Fruit fly (Drosophila melanogaster) whole organism, pupa: ENCODE results near the gene Pvf2.

Experiments
- CG10348 ChIP-seq: fragments of 200-800 bp; sonication (Bioruptor generic); IDR thresholded peaks from 2 replicates; pipeline ENCODE4 v1.3.6; 2022; ENCODE audit warnings: missing biosample characterization, missing genetic modification characterization
- CG12605 ChIP-seq: fragments of 200-800 bp; sonication (Bioruptor generic); IDR thresholded peaks from 2 replicates; pipeline ENCODE4 v1.3.6; 2022; ENCODE audit warnings: missing biosample characterization, missing genetic modification characterization
- CG13204 ChIP-seq: fragments of 200-800 bp; sonication (Bioruptor generic); optimal IDR thresholded peaks from 2 replicates; lab custom pipeline; 2018; ENCODE audit warnings: missing biosample characterization, mild to moderate bottlenecking, missing genetic modification characterization, moderate library complexity
- CG14655 ChIP-seq: fragments of 200-800 bp; sonication (Bioruptor generic); optimal IDR thresholded peaks from 3 replicates; lab custom pipeline; 2017; ENCODE audit warnings: mild to moderate bottlenecking, missing biosample characterization, missing genetic modification reagents, missing genetic modification characterization
- CG15710 ChIP-seq: fragments of 200-800 bp; sonication (Bioruptor generic); optimal IDR thresholded peaks from 2 replicates; lab custom pipeline; 2018; ENCODE audit warnings: missing biosample characterization, mild to moderate bottlenecking, missing genetic modification characterization, moderate library complexity
- CG17806 ChIP-seq: fragments of 200-800 bp; sonication (Bioruptor generic); optimal IDR thresholded peaks from 2 replicates; lab custom pipeline; 2018; ENCODE audit warnings: missing biosample characterization, mild to moderate bottlenecking, missing genetic modification characterization, moderate library complexity
- CG32121 ChIP-seq: fragments of 200-800 bp; sonication (Bioruptor generic); IDR thresholded peaks from 2 replicates; pipeline ENCODE4 v1.3.6; 2022; ENCODE audit warnings: missing biosample characterization, missing genetic modification characterization
- CG34367 ChIP-seq: fragments of 200-800 bp; sonication (Bioruptor generic); optimal IDR thresholded peaks from 2 replicates; lab custom pipeline; 2018; ENCODE audit warnings: missing biosample characterization, mild to moderate bottlenecking, missing genetic modification characterization
- CG4496 ChIP-seq: fragments of 200-800 bp; sonication (Bioruptor generic); IDR thresholded peaks from 3 replicates; pipeline ENCODE4 v1.3.6; 2022; ENCODE audit warnings: missing biosample characterization, missing genetic modification characterization
- CG8159 ChIP-seq: fragments of 200-800 bp; sonication (Bioruptor generic); optimal IDR thresholded peaks from 3 replicates; lab custom pipeline; 2018; ENCODE audit warnings: missing biosample characterization, mild to moderate bottlenecking, missing genetic modification characterization, moderate library complexity
- CG8301 ChIP-seq: fragments of 200-800 bp; sonication (Bioruptor generic); optimal IDR thresholded peaks from 2 replicates; lab custom pipeline; 2018; ENCODE audit warnings: missing biosample characterization, mild to moderate bottlenecking, missing genetic modification characterization
- CG9948 ChIP-seq: fragments of 200-800 bp; sonication (Bioruptor generic); optimal IDR thresholded peaks from 2 replicates; lab custom pipeline; 2018; ENCODE audit warnings: missing biosample characterization, mild to moderate bottlenecking, missing genetic modification characterization, moderate library complexity
- D1 ChIP-seq: fragments of 200-800 bp; sonication (Bioruptor generic); optimal IDR thresholded peaks from 2 replicates; lab custom pipeline; 2018; ENCODE audit warnings: missing biosample characterization, mild to moderate bottlenecking, missing genetic modification characterization, moderate library complexity
- EcR ChIP-seq: fragments of 200-800 bp; sonication (Bioruptor generic); optimal IDR thresholded peaks from 3 replicates; lab custom pipeline; 2019; ENCODE audit warnings: missing biosample characterization, missing genetic modification characterization, mild to moderate bottlenecking, moderate library complexity, missing genetic modification reagents
- Ets98B ChIP-seq: fragments of 200-800 bp; sonication (Bioruptor generic); IDR thresholded peaks from 2 replicates; pipeline ENCODE4 v1.3.6; 2022; ENCODE audit warnings: missing biosample characterization, missing genetic modification characterization
- Pif1A ChIP-seq: fragments of 200-800 bp; sonication (Bioruptor generic); optimal IDR thresholded peaks from 3 replicates; lab custom pipeline; 2016; ENCODE audit warnings: missing biosample characterization, missing genetic modification characterization
- Pif1B ChIP-seq: fragments of 200-800 bp; sonication (Bioruptor generic); optimal IDR thresholded peaks from 3 replicates; lab custom pipeline; 2016; ENCODE audit warnings: missing biosample characterization, missing genetic modification characterization
- Snoo ChIP-seq: fragments of 200-800 bp; sonication (Bioruptor generic); optimal IDR thresholded peaks from 3 replicates; lab custom pipeline; 2017; ENCODE audit warnings: missing biosample characterization, mild to moderate bottlenecking, missing genetic modification characterization, inconsistent platforms
- fd96Ca ChIP-seq: fragments of 200-800 bp; sonication (Bioruptor generic); IDR thresholded peaks from 3 replicates; pipeline ENCODE4 v1.3.6; 2022; ENCODE audit warnings: missing biosample characterization, missing genetic modification characterization
- gl ChIP-seq: fragments of 200-800 bp; sonication (Bioruptor generic); optimal IDR thresholded peaks from 2 replicates; lab custom pipeline; 2018; ENCODE audit warnings: missing biosample characterization, mild to moderate bottlenecking, missing genetic modification characterization
- rn ChIP-seq: fragments of 200-800 bp; sonication (Bioruptor generic); IDR thresholded peaks from 2 replicates; pipeline ENCODE4 v1.3.6; 2022; ENCODE audit warnings: missing biosample characterization, missing genetic modification characterization

Pvf2 gene

DNA sequence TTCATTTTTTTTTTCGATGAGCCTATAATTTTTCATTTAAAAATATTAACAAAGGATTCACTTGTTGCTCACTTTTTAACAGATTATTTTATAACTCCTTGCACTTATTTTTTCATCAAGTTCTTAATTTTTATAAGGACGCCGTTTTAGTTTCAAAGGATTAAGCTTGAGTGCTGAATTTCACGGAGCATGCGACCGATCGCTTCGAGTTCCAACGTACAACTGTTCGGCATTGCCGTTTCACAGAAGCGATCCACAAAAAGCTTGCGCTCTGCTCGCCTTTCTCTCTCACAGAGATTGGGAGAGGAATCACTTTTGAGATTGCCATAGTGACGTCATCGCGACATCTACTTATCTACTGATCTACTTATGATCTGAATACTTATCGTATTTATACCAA is at the start of gene Pvf2:
TSS of gene Pvf2 (minus strand) at position 226 of the 400 bp plus-strand sequence.
- TF ChIP-seq CG8159 (tag; lab: Kevin White, UChicago) = no peak
- TF ChIP-seq CG8301 = no peak
- TF ChIP-seq CG13204 (GFP tag; lab: Kevin White, UChicago) = no peak
- TF ChIP-seq EcR (GFP tag; lab: Kevin White, UChicago) = peak; percentile 11
- peak; percentile 60 for TF ChIP-seq D1 (tag; lab: Kevin White, UChicago)
- peak; percentile 16 for TF ChIP-seq Pif1A (GFP tag; lab: Kevin White, UChicago)
- TF ChIP-seq CG9948 = no peak
- TF ChIP-seq rn = no peak
- TF ChIP-seq CG4496 (GFP tag; lab: Robert Waterston, UW) = peak; percentile 62; the same call in 1 of the 3 replicates
- TF ChIP-seq Snoo (tag; lab: Kevin White, UChicago) = no peak
- TF ChIP-seq Pif1B (GFP tag; lab: Kevin White, UChicago) = peak; percentile 25
- no peak for TF ChIP-seq CG12605 (GFP tag; lab: Robert Waterston, UW)

DNA sequence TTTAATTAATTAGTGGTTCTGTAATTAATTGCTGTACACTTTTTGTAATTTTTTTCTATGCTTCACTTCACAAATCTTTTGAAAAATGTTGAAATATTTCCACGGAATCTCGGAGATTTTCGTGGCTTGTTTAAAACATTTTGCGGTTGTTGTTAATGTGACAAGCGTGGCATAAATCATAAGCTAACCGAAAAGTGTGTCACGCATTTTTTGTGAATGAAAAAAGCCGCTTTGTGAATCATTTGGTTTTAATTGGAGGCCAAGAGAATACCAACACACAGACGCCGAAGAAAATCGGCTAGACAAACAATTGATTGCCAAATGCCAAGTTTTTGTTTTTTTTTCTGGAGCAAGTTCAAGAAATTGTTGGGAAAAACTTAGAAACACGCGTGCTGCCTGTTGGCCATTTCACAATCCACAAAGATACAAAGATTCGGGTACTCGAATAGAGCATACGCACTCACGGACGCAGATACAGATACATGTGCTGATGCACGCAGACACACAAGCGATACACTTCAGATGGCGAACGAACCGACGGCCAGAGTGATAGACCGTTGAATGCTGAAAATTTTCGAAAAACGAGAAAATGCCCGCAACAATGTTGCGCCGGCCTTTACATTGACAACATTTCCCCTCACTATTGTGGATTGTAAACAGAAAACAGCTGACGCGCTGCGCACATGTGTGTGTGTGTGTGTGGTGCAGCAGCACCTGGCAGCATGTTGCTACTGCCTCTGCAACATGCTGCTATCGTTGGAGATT is 49.3 kb upstream of the Pvf2 start:
- TF ChIP-seq Ets98B (peak; percentile 15; the same call in 1 of the 2 replicates), CG10348 (GFP tag; lab: Robert Waterston, UW) (no peak)

DNA sequence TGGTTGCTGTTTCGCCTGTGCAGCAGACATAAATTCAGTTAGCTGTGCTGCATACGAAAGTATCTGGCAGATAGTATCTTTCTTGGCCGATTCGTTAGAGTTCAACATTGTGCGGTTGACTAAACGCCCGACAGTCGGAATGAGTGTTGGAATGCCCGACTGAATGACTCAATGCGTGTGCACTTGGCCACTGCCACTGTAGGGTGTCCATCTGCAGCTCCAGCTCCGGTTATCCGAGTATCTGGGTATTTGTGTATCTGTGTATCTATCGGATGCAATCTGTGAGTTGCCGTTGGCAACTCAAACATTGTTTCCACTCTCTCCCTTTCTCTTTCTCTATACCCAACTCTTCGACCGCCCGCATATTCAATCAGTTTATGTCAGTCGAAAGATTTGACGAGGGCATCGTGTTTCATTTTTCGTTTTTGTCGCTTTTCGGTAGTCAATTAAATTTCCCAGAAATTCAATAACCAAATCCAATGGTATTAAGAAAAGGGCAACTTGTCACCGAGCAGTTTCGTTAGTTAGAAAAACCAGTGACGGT is 40.8 kb upstream of the Pvf2 start:
- TF ChIP-seq EcR (GFP tag; lab: Kevin White, UChicago) (no peak), CG8159 (tag; lab: Kevin White, UChicago) (no peak), rn (no peak), Snoo (tag; lab: Kevin White, UChicago) (no peak), fd96Ca (GFP tag; lab: Robert Waterston, UW) (no peak), CG14655 (no peak), Ets98B (no peak), CG32121 (GFP tag; lab: Robert Waterston, UW) (no peak), CG4496 (GFP tag; lab: Robert Waterston, UW) (no peak), gl (tag; lab: Kevin White, UChicago) (no peak), CG15710 (tag; lab: Kevin White, UChicago) (no peak), CG12605 (GFP tag; lab: Robert Waterston, UW) (no peak), D1 (tag; lab: Kevin White, UChicago) (no peak), CG17806 (tag; lab: Kevin White, UChicago) (no peak), Pif1B (GFP tag; lab: Kevin White, UChicago) (no peak), CG10348 (GFP tag; lab: Robert Waterston, UW) (no peak), Pif1A (GFP tag; lab: Kevin White, UChicago) (no peak), CG13204 (GFP tag; lab: Kevin White, UChicago) (no peak), CG8301 (no peak), CG9948 (no peak)
- TF ChIP-seq, all 21 proteins: peak for 0

DNA sequence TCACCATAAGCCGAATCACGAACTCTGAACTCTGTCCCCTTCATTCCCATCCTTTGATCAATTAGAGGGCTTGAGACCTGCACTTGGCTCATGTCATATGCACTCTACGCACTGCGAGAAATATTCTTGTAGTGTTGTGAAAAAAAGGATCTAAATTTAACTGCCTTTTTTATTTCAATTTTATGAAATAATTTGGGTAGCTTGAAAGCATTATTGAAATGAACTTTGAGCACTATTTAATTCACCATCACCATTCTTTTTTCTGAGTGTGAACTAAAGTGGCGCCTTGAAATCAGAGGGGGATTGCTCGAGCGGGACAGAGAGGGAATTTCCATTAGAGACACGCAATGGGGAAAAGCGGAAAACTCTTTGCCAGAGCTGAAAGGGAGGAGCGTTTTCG is 39.3 kb upstream of the Pvf2 start:
- TF ChIP-seq CG10348 (GFP tag; lab: Robert Waterston, UW) (0 out of 2 replicates have a peak, but pooled peaks have one; percentile 31), Ets98B (peak; percentile 58), CG17806 (tag; lab: Kevin White, UChicago) (peak; percentile 26), CG8159 (tag; lab: Kevin White, UChicago) (peak; percentile 20), CG13204 (GFP tag; lab: Kevin White, UChicago) (no peak), gl (tag; lab: Kevin White, UChicago) (no peak), EcR (GFP tag; lab: Kevin White, UChicago) (no peak), CG15710 (tag; lab: Kevin White, UChicago) (peak; percentile 1), CG8301 (peak; percentile 54), D1 (tag; lab: Kevin White, UChicago) (no peak), CG32121 (GFP tag; lab: Robert Waterston, UW) (no peak), CG12605 (GFP tag; lab: Robert Waterston, UW) (no peak), Pif1B (GFP tag; lab: Kevin White, UChicago) (peak; percentile 3), Snoo (tag; lab: Kevin White, UChicago) (no peak), CG14655 (peak; percentile 64), CG9948 (peak; percentile 34), CG4496 (GFP tag; lab: Robert Waterston, UW) (peak; percentile 37; the same call in 1 of the 3 replicates), Pif1A (GFP tag; lab: Kevin White, UChicago) (peak; percentile 33), rn (no peak), CG34367 (tag; lab: Kevin White, UChicago) (no peak), fd96Ca (GFP tag; lab: Robert Waterston, UW) (peak; percentile 56; the same call in 2 of the 3 replicates)

DNA sequence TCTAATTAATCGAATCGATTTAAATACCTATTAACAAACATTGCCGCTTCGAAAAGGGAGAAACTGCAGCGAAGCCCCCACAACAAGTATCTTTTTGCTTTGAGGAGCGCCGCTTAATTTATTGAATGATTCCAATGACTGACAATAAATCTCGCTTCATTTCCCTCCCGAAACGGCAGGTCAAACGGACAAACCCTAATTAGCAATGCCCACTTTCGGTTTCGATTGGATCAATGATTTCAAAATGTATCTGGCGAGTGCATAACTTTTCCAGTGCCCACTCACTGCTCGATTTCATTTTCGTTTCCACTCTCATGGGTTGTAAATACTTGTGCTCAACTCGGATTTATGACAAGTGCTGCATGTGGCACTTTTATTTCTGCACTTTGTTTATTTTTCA is 38.4 kb upstream of the Pvf2 start:
- TF ChIP-seq gl (tag; lab: Kevin White, UChicago) (no peak), fd96Ca (GFP tag; lab: Robert Waterston, UW) (no peak), D1 (tag; lab: Kevin White, UChicago) (no peak), CG32121 (GFP tag; lab: Robert Waterston, UW) (no peak), CG17806 (tag; lab: Kevin White, UChicago) (no peak), Snoo (tag; lab: Kevin White, UChicago) (no peak), CG10348 (GFP tag; lab: Robert Waterston, UW) (no peak), CG14655 (no peak), CG13204 (GFP tag; lab: Kevin White, UChicago) (no peak), CG15710 (tag; lab: Kevin White, UChicago) (no peak), Ets98B (no peak), Pif1B (GFP tag; lab: Kevin White, UChicago) (no peak), CG12605 (GFP tag; lab: Robert Waterston, UW) (no peak)
